Fruit fly (Drosophila melanogaster) S2 (cell line): Measurements from ENCODE around the gene hid.

Experiments used
- CG8478 ChIP-seq: fragments of >200 bp; optimal IDR thresholded peaks from 2 replicates; lab custom pipeline; 2018
- CTCF ChIP-seq, 2 experiments: fragments of >200 bp; optimal IDR thresholded peaks; 2 replicates each; lab custom pipeline; 2018

DNA sequence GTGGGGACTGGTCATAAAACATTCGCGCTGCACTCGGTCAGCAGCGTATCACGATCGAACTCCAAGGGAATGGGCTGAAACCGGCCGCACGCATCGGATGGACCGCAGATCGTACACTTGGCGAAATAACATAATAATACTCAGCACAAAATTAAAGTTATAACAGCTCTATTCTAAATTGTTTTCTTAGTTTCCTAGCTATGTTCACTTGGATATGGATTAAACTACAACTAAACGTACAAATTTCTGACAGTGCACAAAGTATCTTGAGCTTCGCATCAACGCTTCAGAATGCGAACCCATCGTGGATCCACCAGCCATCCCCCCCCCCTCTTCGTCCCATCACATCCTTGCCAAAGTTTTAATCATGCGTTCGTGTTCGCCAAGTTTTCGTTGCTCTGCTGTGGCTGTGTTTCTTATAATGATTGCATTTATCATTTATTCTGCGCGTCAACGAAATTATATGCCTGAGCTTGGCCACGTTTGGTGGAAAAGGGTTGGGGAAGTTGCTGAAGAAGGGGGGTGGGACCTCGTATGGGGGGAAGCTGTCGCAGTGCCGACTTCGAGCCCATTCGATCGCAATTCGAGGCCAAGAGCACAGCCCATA is 9.7 kb upstream of the hid start:
- TF ChIP-seq CG8478 (lab: Kevin White, UChicago) (no peak), CTCF (optimal IDR thresholded peaks at IDR 0.05; lab: Kevin White, UChicago) (no peak)
